Worm (Caenorhabditis elegans): ENCODE data around the gene T07C4.12.

DNA sequence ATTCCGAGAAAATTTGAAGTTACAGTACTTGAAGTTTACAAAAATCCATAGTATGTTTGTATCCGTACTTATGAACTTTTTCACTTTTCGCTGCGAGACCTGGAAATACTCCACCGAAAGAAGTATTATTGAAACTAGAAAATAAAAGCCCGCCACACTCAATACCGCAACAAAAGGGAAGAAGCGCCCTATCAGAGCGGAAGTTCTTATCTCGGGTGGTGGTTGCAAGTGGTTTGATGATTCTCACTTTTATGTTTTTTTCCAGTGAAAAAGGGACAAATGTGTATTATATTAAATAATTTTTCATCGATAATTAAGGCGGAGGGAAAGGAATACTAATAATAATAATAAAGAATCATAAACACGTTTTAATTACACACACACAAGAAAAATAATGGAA is 18.2 kb downstream of the T07C4.12 start:
- TF ChIP-seq ztf-29 (GFP tag; IDR thresholded peaks at IDR 0.05), result no peak
- TF ChIP-seq ztf-23 (GFP tag; IDR thresholded peaks at IDR 0.05), result no peak

Data from whole organism, midembryonic.